Worm (Caenorhabditis elegans): ENCODE results near the gene ttr-40.

DNA sequence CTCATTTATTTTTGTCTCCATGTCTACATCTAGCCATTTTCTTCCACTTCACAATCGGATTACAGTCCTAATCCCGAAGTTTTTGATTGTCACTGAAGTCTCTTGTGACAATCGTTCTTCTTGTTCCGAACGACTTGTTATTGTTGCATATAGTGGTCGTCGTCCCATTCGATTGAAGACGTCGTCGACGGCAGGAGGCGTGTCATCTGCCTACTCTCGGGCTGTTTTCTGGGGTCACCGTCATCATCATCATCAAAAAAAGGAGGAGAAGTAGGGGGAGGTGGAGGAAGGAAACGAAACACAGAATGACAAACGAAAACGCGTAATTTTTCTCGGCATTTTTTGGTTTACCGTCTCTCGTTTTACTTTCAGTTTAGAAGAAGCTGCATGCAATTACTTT lies 50.2 kb downstream of the ttr-40 start, which contains the start of gene F44A2.3:
- TF ChIP-seq pha-4 (tag; optimal IDR thresholded peaks at IDR 0.05), result no peak
- TF ChIP-seq dmd-4 (tag; optimal IDR thresholded peaks at IDR 0.05; ENCODE audit: borderline replicate concordance), result no peak
- no peak for TF ChIP-seq nhr-11 (tag; optimal IDR thresholded peaks at IDR 0.05)
- TF ChIP-seq lim-6 (tag; optimal IDR thresholded peaks at IDR 0.05), result no peak
- TF ChIP-seq ceh-6 (GFP tag; optimal IDR thresholded peaks at IDR 0.05), result no peak
- TF ChIP-seq eyg-1 (tag; optimal IDR thresholded peaks at IDR 0.05), result no peak
- TF ChIP-seq ceh-31 (tag; optimal IDR thresholded peaks at IDR 0.05), result no peak
- TF ChIP-seq pag-3 (tag; optimal IDR thresholded peaks at IDR 0.05; ENCODE audit: borderline replicate concordance), result no peak
- no peak for TF ChIP-seq F13H6.1 (tag; optimal IDR thresholded peaks at IDR 0.05)
- TF ChIP-seq ceh-45 (GFP tag; IDR thresholded peaks at IDR 0.05), result no peak
- no peak for TF ChIP-seq ceh-9 (tag; optimal IDR thresholded peaks at IDR 0.05)
